Fruit fly (Drosophila melanogaster) Kc167 (cell line): ENCODE measurements around the gene CG3014.

Experiments used
- Sin3A ChIP-seq: fragments of >200 bp; optimal IDR thresholded peaks from 2 replicates; lab custom pipeline; 2018; ENCODE audit warnings: missing external identifiers
- psq ChIP-seq: fragments of >200 bp; optimal IDR thresholded peaks from 2 replicates; lab custom pipeline; 2017; ENCODE audit warnings: missing external identifiers

- TF ChIP-seq psq (lab: Kevin White, UChicago) (no peak), Sin3A (lab: Kevin White, UChicago) (no peak)
These were observed 41.5 kb downstream of the CG3014 start for dm6 chr3R:7760970-7761558.
